Worm (Caenorhabditis elegans) whole organism, midembryonic: ENCODE measurements around the gene M110.7.

Experiments used
- T22C8.4 ChIP-seq: fragments of 200-800 bp; sonication (Bioruptor generic); IDR thresholded peaks from 2 replicates; pipeline ENCODE4 v1.3.6; 2022; ENCODE audit warnings: missing genetic modification characterization, missing compliant biosample characterization
- cog-1 ChIP-seq: sonication (generic microtip); optimal IDR thresholded peaks from 2 replicates; lab custom pipeline; 2016; ENCODE audit warnings: missing genetic modification characterization, missing compliant biosample characterization
- flt-1 ChIP-seq: fragments of 200-800 bp; sonication (Bioruptor generic); IDR thresholded peaks from 2 replicates; pipeline ENCODE4 v1.3.6; 2022; ENCODE audit warnings: missing genetic modification characterization, missing compliant biosample characterization
- klf-2 ChIP-seq: fragments of 200-800 bp; sonication (Bioruptor generic); conservative IDR thresholded peaks from 2 replicates; pipeline ENCODE4 v1.3.6; 2022; ENCODE audit warnings: missing genetic modification reagents, missing genetic modification characterization, missing compliant biosample characterization
- med-1 ChIP-seq: sonication (generic microtip); optimal IDR thresholded peaks from 2 replicates; lab custom pipeline; 2017; ENCODE audit warnings: missing genetic modification characterization, mild to moderate bottlenecking, missing compliant biosample characterization, antibody characterized with exemption, missing genetic modification reagents; ENCODE audit not compliant: insufficient read depth
- ztf-29 ChIP-seq: fragments of 200-800 bp; sonication (Bioruptor generic); IDR thresholded peaks from 2 replicates; pipeline ENCODE4 v1.3.6; 2022; ENCODE audit warnings: missing genetic modification reagents, missing genetic modification characterization, missing compliant biosample characterization

ce11 chrII:8205612-8206011 lies 27.0 kb upstream of the M110.7 start:
- no peak for TF ChIP-seq cog-1
- no peak for TF ChIP-seq klf-2 (GFP tag; lab: Robert Waterston, UW)
- TF ChIP-seq flt-1 (GFP tag; lab: Robert Waterston, UW): no peak
- no peak for TF ChIP-seq T22C8.4 (GFP tag; lab: Robert Waterston, UW)
- TF ChIP-seq med-1 (GFP tag; lab: Kevin White, UChicago): no peak
- TF ChIP-seq ztf-29 (GFP tag; lab: Robert Waterston, UW): no peak
